Worm (Caenorhabditis elegans): ENCODE measurements around the gene C25H3.16.

C25H3.16 gene

ce11 chrII:5708154-5708553 lies 42.1 kb downstream of the C25H3.16 start:
- TF ChIP-seq nhr-71 (tag; optimal IDR thresholded peaks at IDR 0.05) (peak; percentile 4), tlp-1 (tag; optimal IDR thresholded peaks at IDR 0.05) (no peak), aly-2 (tag; optimal IDR thresholded peaks at IDR 0.05) (no peak), efl-3 (GFP tag; optimal IDR thresholded peaks at IDR 0.05) (no peak), egl-27 (tag; optimal IDR thresholded peaks at IDR 0.05) (no peak), zip-4 (GFP tag; optimal IDR thresholded peaks at IDR 0.05) (no peak), lsy-2 (tag; optimal IDR thresholded peaks at IDR 0.05) (no peak), lin-14 (GFP tag; optimal IDR thresholded peaks at IDR 0.05) (peak; percentile 77), C04F5.9 (tag; optimal IDR thresholded peaks at IDR 0.05) (no peak), mef-2 (tag; optimal IDR thresholded peaks at IDR 0.05) (no peak), hlh-4 (tag; optimal IDR thresholded peaks at IDR 0.05) (no peak), nhr-19 (GFP tag; conservative IDR thresholded peaks at IDR 0.05) (no peak), hlh-17 (GFP tag; optimal IDR thresholded peaks at IDR 0.05; ENCODE audit: borderline replicate concordance) (no peak), tbx-2 (tag; optimal IDR thresholded peaks at IDR 0.05) (peak; percentile 42), F16B12.6 (tag; optimal IDR thresholded peaks at IDR 0.05) (no peak), efl-1 (optimal IDR thresholded peaks at IDR 0.05) (no peak), efl-1 (GFP tag; optimal IDR thresholded peaks at IDR 0.05 in 1 of 2) (no peak), isw-1 (GFP tag; IDR thresholded peaks at IDR 0.05) (no peak), ceh-90 (tag; optimal IDR thresholded peaks at IDR 0.05) (no peak), ztf-11 (tag; optimal IDR thresholded peaks at IDR 0.05) (no peak), nhr-28 (tag; optimal IDR thresholded peaks at IDR 0.05) (no peak), ceh-8 (GFP tag; optimal IDR thresholded peaks at IDR 0.05) (no peak), zag-1 (tag; optimal IDR thresholded peaks at IDR 0.05) (no peak), pax-3 (tag; optimal IDR thresholded peaks at IDR 0.05) (no peak), fkh-10 (GFP tag; optimal IDR thresholded peaks at IDR 0.05) (peak; percentile 90)

- no peak for TF ChIP-seq ceh-8 (GFP tag; optimal IDR thresholded peaks at IDR 0.05)
- TF ChIP-seq efl-1 (optimal IDR thresholded peaks at IDR 0.05) = no peak
- peak in 1 of 2 experiments; percentile 81 for TF ChIP-seq efl-1 (GFP tag; optimal IDR thresholded peaks at IDR 0.05 in 1 of 2)
- TF ChIP-seq ztf-11 (tag; optimal IDR thresholded peaks at IDR 0.05) = no peak
- no peak for TF ChIP-seq snpc-4 (tag; optimal IDR thresholded peaks at IDR 0.05)
- no peak for TF ChIP-seq pqm-1 (tag; optimal IDR thresholded peaks at IDR 0.05)
Observed at ce11 chrII:5710835-5711234, 44.7 kb downstream of the C25H3.16 start.

ce11 chrII:5712126-5712525 lies 46.0 kb downstream of the C25H3.16 start:
- TF ChIP-seq snu-23 (GFP tag; optimal IDR thresholded peaks at IDR 0.05) = peak; percentile 3
- no peak for TF ChIP-seq F16B12.6 (tag; optimal IDR thresholded peaks at IDR 0.05)

ce11 chrII:5714807-5715206 lies 48.7 kb downstream of the C25H3.16 start, which contains the start of the genes tiar-1 and lelo-4:
TSS of gene tiar-1 (minus strand) at chrII:5714823.
TSS of gene lelo-4 (plus strand) at chrII:5714924.
- TF ChIP-seq nhr-237 (tag; optimal IDR thresholded peaks at IDR 0.05) (no peak), nhr-20 (tag; optimal IDR thresholded peaks at IDR 0.05) (peak; percentile 68), C16A3.4 (tag; optimal IDR thresholded peaks at IDR 0.05) (peak; percentile 66), lin-35 (GFP tag; optimal IDR thresholded peaks at IDR 0.05) (peak; percentile 92 to 95), snu-23 (GFP tag; optimal IDR thresholded peaks at IDR 0.05) (peak; percentile 76), grh-1 (GFP tag; IDR thresholded peaks at IDR 0.05) (no peak), fos-1 (tag; optimal IDR thresholded peaks at IDR 0.05) (peak; percentile 60), nhr-19 (GFP tag; conservative IDR thresholded peaks at IDR 0.05) (peak; percentile 50), nhr-84 (tag; optimal IDR thresholded peaks at IDR 0.05) (no peak), ztf-11 (tag; optimal IDR thresholded peaks at IDR 0.05) (no peak), nhr-71 (tag; optimal IDR thresholded peaks at IDR 0.05) (peak; percentile 73), nhr-47 (tag; optimal IDR thresholded peaks at IDR 0.05) (peak; percentile 42), tbx-2 (tag; optimal IDR thresholded peaks at IDR 0.05) (peak; percentile 57), vab-15 (tag; optimal IDR thresholded peaks at IDR 0.05) (no peak), nhr-77 (tag; optimal IDR thresholded peaks at IDR 0.05) (peak; percentile 29), fkh-8 (tag; optimal IDR thresholded peaks at IDR 0.05) (peak; percentile 44), mep-1 (tag; optimal IDR thresholded peaks at IDR 0.05) (peak; percentile 80), pqm-1 (tag; optimal IDR thresholded peaks at IDR 0.05) (no peak), rnt-1 (tag; optimal IDR thresholded peaks at IDR 0.05) (peak; percentile 74), ztf-4 (tag; optimal IDR thresholded peaks at IDR 0.05) (no peak), mdl-1 (tag; optimal IDR thresholded peaks at IDR 0.05) (peak in 1 of 2 experiments; percentile 3), lir-3 (tag; optimal IDR thresholded peaks at IDR 0.05; ENCODE audit: poor library complexity) (peak; percentile 42), Y116A8C.19 (tag; optimal IDR thresholded peaks at IDR 0.05; ENCODE audit: borderline replicate concordance) (no peak), aly-2 (tag; optimal IDR thresholded peaks at IDR 0.05) (no peak), elt-3 (tag; optimal IDR thresholded peaks at IDR 0.05) (peak in 1 of 6 experiments; percentile 58), skn-1 (tag; optimal IDR thresholded peaks at IDR 0.05) (peak; percentile 58), xbp-1 (tag; optimal IDR thresholded peaks at IDR 0.05) (peak; percentile 63)

All from whole organism, L1 larva.